Worm (Caenorhabditis elegans) whole organism, young adult: Measurements from ENCODE around the gene R04B3.2.

ENCODE experiments used
- B0019.2 ChIP-seq: fragments of 200-800 bp; sonication (Bioruptor generic); conservative IDR thresholded peaks from 2 replicates; pipeline ENCODE4 v1.3.6; 2022; ENCODE audit warnings: missing genetic modification reagents, missing genetic modification characterization, missing compliant biosample characterization
- B0035.1 ChIP-seq: sonication (generic microtip); optimal IDR thresholded peaks from 2 replicates; lab custom pipeline; 2016; ENCODE audit warnings: missing genetic modification characterization, mild to moderate bottlenecking, missing compliant biosample characterization, missing genotype, missing genetic modification reagents
- B0336.3 ChIP-seq: fragments of 200-800 bp; sonication (Bioruptor generic); IDR thresholded peaks from 2 replicates; pipeline ENCODE4 v1.3.6; 2022; ENCODE audit warnings: missing genetic modification characterization, missing compliant biosample characterization
- C06A6.2 ChIP-seq: fragments of 200-800 bp; sonication (Bioruptor generic); conservative IDR thresholded peaks from 2 replicates; pipeline ENCODE4 v1.3.6; 2022; ENCODE audit warnings: missing genetic modification characterization, missing compliant biosample characterization
- F37B4.10 ChIP-seq: fragments of 200-800 bp; sonication (Bioruptor generic); IDR thresholded peaks from 2 replicates; pipeline ENCODE4 v1.3.6; 2022; ENCODE audit warnings: missing genetic modification characterization, missing compliant biosample characterization
- F39B2.1 ChIP-seq: fragments of 200-800 bp; sonication (Bioruptor generic); IDR thresholded peaks from 2 replicates; pipeline ENCODE4 v1.3.6; 2022; ENCODE audit warnings: missing genetic modification reagents, missing genetic modification characterization, missing compliant biosample characterization
- F52B5.7 ChIP-seq: sonication (generic microtip); optimal IDR thresholded peaks from 2 replicates; lab custom pipeline; 2016; ENCODE audit warnings: mild to moderate bottlenecking, missing genetic modification characterization, missing compliant biosample characterization
- K12H6.12 ChIP-seq: fragments of 200-800 bp; sonication (Bioruptor generic); optimal IDR thresholded peaks from 2 replicates; lab custom pipeline; 2018; ENCODE audit warnings: mild to moderate bottlenecking, missing genetic modification characterization, missing compliant biosample characterization
- Y56A3A.18 ChIP-seq: fragments of 200-800 bp; sonication (Bioruptor generic); IDR thresholded peaks from 2 replicates; pipeline ENCODE4 v1.3.6; 2022; ENCODE audit warnings: missing genetic modification reagents, missing genetic modification characterization, missing compliant biosample characterization
- akir-1 ChIP-seq: fragments of 200-800 bp; sonication (Bioruptor generic); optimal IDR thresholded peaks from 2 replicates; lab custom pipeline; 2018; ENCODE audit warnings: mild to moderate bottlenecking, missing genetic modification characterization, moderate library complexity, missing compliant biosample characterization
- ama-1 ChIP-seq, 3 experiments: fragments of 150-350 bp in 1 of 3; sonication (generic microtip) in 2 of 3; optimal IDR thresholded peaks; 2 replicates each; lab custom pipeline; 2014 to 2018; ENCODE audit warnings: missing biosample characterization in 2 of 3, missing genetic modification characterization in 2 of 3, missing genetic modification reagents in 2 of 3
- attf-5 ChIP-seq: fragments of 200-800 bp; sonication (Bioruptor generic); optimal IDR thresholded peaks from 2 replicates; lab custom pipeline; 2018; ENCODE audit warnings: mild to moderate bottlenecking, missing genetic modification characterization, missing compliant biosample characterization
- cebp-1 ChIP-seq, 2 experiments: fragments of 200-800 bp in 1 of 2; sonication (Bioruptor generic) in 1 of 2; sonication (generic microtip) in 1 of 2; IDR thresholded peaks in 1 of 2; optimal IDR thresholded peaks in 1 of 2; 2 replicates each; pipeline versions ENCODE4 v1.3.6 to Lab custom; 2017 to 2022; ENCODE audit warnings: missing compliant biosample characterization in 2 of 2, missing genetic modification characterization in 2 of 2, mild to moderate bottlenecking in 1 of 2, missing genetic modification reagents in 1 of 2, moderate library complexity in 1 of 2
- cebp-2 ChIP-seq: fragments of 200-800 bp; sonication (Bioruptor generic); IDR thresholded peaks from 2 replicates; pipeline ENCODE4 v1.3.6; 2022; ENCODE audit warnings: missing genetic modification characterization, missing compliant biosample characterization
- ceh-79 ChIP-seq: sonication (generic microtip); optimal IDR thresholded peaks from 2 replicates; lab custom pipeline; 2017; ENCODE audit warnings: mild to moderate bottlenecking, missing genetic modification characterization, missing compliant biosample characterization
- ceh-91 ChIP-seq: fragments of 200-800 bp; sonication (Bioruptor generic); IDR thresholded peaks from 2 replicates; pipeline ENCODE4 v1.3.6; 2022; ENCODE audit warnings: missing genetic modification reagents, missing genetic modification characterization, missing compliant biosample characterization
- dox-1 ChIP-seq: fragments of 200-800 bp; sonication (Bioruptor generic); IDR thresholded peaks from 2 replicates; pipeline ENCODE4 v1.3.6; 2022; ENCODE audit warnings: missing genetic modification reagents, missing genetic modification characterization, missing compliant biosample characterization
- ekl-4 ChIP-seq: fragments of 200-800 bp; sonication (Bioruptor generic); IDR thresholded peaks from 2 replicates; pipeline ENCODE4 v1.3.6; 2022; ENCODE audit warnings: missing genetic modification reagents, missing genetic modification characterization, missing compliant biosample characterization
- hmg-1.2 ChIP-seq: fragments of 200-800 bp; sonication (Bioruptor generic); IDR thresholded peaks from 2 replicates; pipeline ENCODE4 v1.3.6; 2022; ENCODE audit warnings: missing genetic modification reagents, missing genetic modification characterization, missing compliant biosample characterization
- hmg-20 ChIP-seq: fragments of 200-800 bp; sonication (Bioruptor generic); IDR thresholded peaks from 2 replicates; pipeline ENCODE4 v1.3.6; 2022; ENCODE audit warnings: missing genetic modification reagents, missing genetic modification characterization, missing compliant biosample characterization
- let-607 ChIP-seq, 2 experiments: fragments of 200-800 bp in 1 of 2; sonication (Bioruptor generic) in 1 of 2; sonication (generic microtip) in 1 of 2; optimal IDR thresholded peaks; 2 replicates each; lab custom pipeline; 2016 to 2018; ENCODE audit warnings: mild to moderate bottlenecking in 2 of 2, missing compliant biosample characterization in 2 of 2, missing genetic modification characterization in 2 of 2, moderate library complexity in 2 of 2, missing genotype in 1 of 2
- lin-35 ChIP-seq, 3 experiments: fragments of 150-350 bp in 2 of 3; sonication (generic microtip) in 1 of 3; optimal IDR thresholded peaks; 2 replicates each; lab custom pipeline; 2014 to 2018; ENCODE audit warnings: missing biosample characterization in 3 of 3, missing genetic modification characterization in 3 of 3, missing genetic modification reagents in 3 of 3
- lin-40 ChIP-seq: sonication (generic microtip); optimal IDR thresholded peaks from 2 replicates; lab custom pipeline; 2016; ENCODE audit warnings: missing genetic modification characterization, mild to moderate bottlenecking, missing compliant biosample characterization, missing genotype, missing genetic modification reagents
- lin-54 ChIP-seq: fragments of 200-800 bp; sonication (Bioruptor generic); optimal IDR thresholded peaks from 2 replicates; lab custom pipeline; 2018; ENCODE audit warnings: mild to moderate bottlenecking, missing genetic modification characterization, missing compliant biosample characterization
- lsl-1 ChIP-seq: fragments of 200-800 bp; sonication (Bioruptor generic); optimal IDR thresholded peaks from 2 replicates; lab custom pipeline; 2018; ENCODE audit warnings: mild to moderate bottlenecking, missing genetic modification characterization, moderate library complexity, missing compliant biosample characterization
- lsy-27 ChIP-seq: sonication (generic microtip); optimal IDR thresholded peaks from 2 replicates; lab custom pipeline; 2017; ENCODE audit warnings: missing genetic modification characterization, mild to moderate bottlenecking, missing compliant biosample characterization, antibody characterized with exemption, missing genotype, borderline replicate concordance; ENCODE audit not compliant: insufficient read depth
- madf-3 ChIP-seq: fragments of 200-800 bp; sonication (Bioruptor generic); IDR thresholded peaks from 2 replicates; pipeline ENCODE4 v1.3.6; 2022; ENCODE audit warnings: missing genetic modification reagents, missing genetic modification characterization, missing compliant biosample characterization
- madf-6 ChIP-seq: fragments of 200-800 bp; sonication (Bioruptor generic); IDR thresholded peaks from 2 replicates; pipeline ENCODE4 v1.3.6; 2022; ENCODE audit warnings: missing genetic modification reagents, missing genetic modification characterization, missing compliant biosample characterization
- mes-4 ChIP-seq: sonication (generic microtip); optimal IDR thresholded peaks from 2 replicates; lab custom pipeline; 2016; ENCODE audit warnings: missing genotype, missing genetic modification characterization, missing compliant biosample characterization
- mxl-1 ChIP-seq: sonication (generic microtip); optimal IDR thresholded peaks from 2 replicates; lab custom pipeline; 2016; ENCODE audit warnings: missing genetic modification characterization, missing compliant biosample characterization
- nhr-179 ChIP-seq: sonication (generic microtip); optimal IDR thresholded peaks from 2 replicates; lab custom pipeline; 2016; ENCODE audit warnings: mild to moderate bottlenecking, missing genetic modification characterization, missing compliant biosample characterization
- nhr-27 ChIP-seq: fragments of 200-800 bp; sonication (Bioruptor generic); optimal IDR thresholded peaks from 2 replicates; lab custom pipeline; 2018; ENCODE audit warnings: mild to moderate bottlenecking, missing genetic modification characterization, moderate library complexity, missing compliant biosample characterization
- nhr-80 ChIP-seq: sonication (generic microtip); optimal IDR thresholded peaks from 2 replicates; lab custom pipeline; 2016; ENCODE audit warnings: missing genetic modification characterization, missing compliant biosample characterization
- rec-8 ChIP-seq, 2 experiments: sonication (generic microtip); optimal IDR thresholded peaks; 2 replicates each; lab custom pipeline; 2016; ENCODE audit warnings: mild to moderate bottlenecking in 2 of 2, missing genetic modification characterization in 2 of 2, missing genetic modification reagents in 2 of 2, missing genotype in 2 of 2, missing biosample characterization in 1 of 2, missing compliant biosample characterization in 1 of 2, moderate library complexity in 1 of 2
- rpc-1 ChIP-seq, 2 experiments: fragments of 150-350 bp in 1 of 2; sonication (generic microtip) in 1 of 2; optimal IDR thresholded peaks; 2 replicates each; lab custom pipeline; 2014 to 2018; ENCODE audit warnings: missing biosample characterization in 1 of 2, missing genetic modification characterization in 1 of 2, missing genetic modification reagents in 1 of 2, missing genotype in 1 of 2
- snpc-1.1 ChIP-seq: sonication (generic microtip); optimal IDR thresholded peaks from 2 replicates; lab custom pipeline; 2017; ENCODE audit warnings: missing genetic modification characterization, mild to moderate bottlenecking, missing compliant biosample characterization, antibody characterized with exemption, moderate library complexity, missing genotype, missing genetic modification reagents; ENCODE audit not compliant: insufficient read depth
- snpc-1.3 ChIP-seq: sonication (generic microtip); optimal IDR thresholded peaks from 2 replicates; lab custom pipeline; 2017; ENCODE audit warnings: missing genetic modification characterization, mild to moderate bottlenecking, missing compliant biosample characterization, antibody characterized with exemption, moderate library complexity, missing genotype, missing genetic modification reagents; ENCODE audit not compliant: insufficient read depth
- snpc-4 ChIP-seq, 5 experiments: fragments of 150-350 bp in 1 of 5; sonication (generic microtip) in 4 of 5; optimal IDR thresholded peaks; 2 replicates each; lab custom pipeline; 2014 to 2018; ENCODE audit warnings: missing genetic modification characterization in 5 of 5, missing biosample characterization in 3 of 5, antibody characterized with exemption in 2 of 5, mild to moderate bottlenecking in 2 of 5, missing compliant biosample characterization in 2 of 5, missing genotype in 2 of 5, moderate library complexity in 2 of 5, missing genetic modification reagents in 1 of 5
- sptf-2 ChIP-seq: fragments of 200-800 bp; sonication (Bioruptor generic); optimal IDR thresholded peaks from 2 replicates; lab custom pipeline; 2018; ENCODE audit warnings: mild to moderate bottlenecking, missing genetic modification characterization, missing compliant biosample characterization
- tlf-1 ChIP-seq: fragments of 200-800 bp; sonication (Bioruptor generic); optimal IDR thresholded peaks from 2 replicates; lab custom pipeline; 2018; ENCODE audit warnings: mild to moderate bottlenecking, missing genetic modification characterization, missing compliant biosample characterization
- zfh-2 ChIP-seq: fragments of 200-800 bp; sonication (Bioruptor generic); conservative IDR thresholded peaks from 2 replicates; pipeline ENCODE4 v1.3.6; 2022; ENCODE audit warnings: missing genetic modification reagents, missing genetic modification characterization, missing compliant biosample characterization
- zim-3 ChIP-seq: sonication (generic microtip); optimal IDR thresholded peaks from 2 replicates; lab custom pipeline; 2017; ENCODE audit warnings: mild to moderate bottlenecking, missing genetic modification characterization, moderate library complexity, missing compliant biosample characterization
- ztf-18 ChIP-seq: sonication (generic microtip); optimal IDR thresholded peaks from 2 replicates; lab custom pipeline; 2016; ENCODE audit warnings: missing genotype, mild to moderate bottlenecking, missing genetic modification characterization, missing compliant biosample characterization
- ztf-25 ChIP-seq: fragments of 200-800 bp; sonication (Bioruptor generic); IDR thresholded peaks from 2 replicates; pipeline ENCODE4 v1.3.6; 2022; ENCODE audit warnings: missing genetic modification reagents, missing genetic modification characterization, missing compliant biosample characterization
- ztf-26 ChIP-seq: sonication (generic microtip); optimal IDR thresholded peaks from 2 replicates; lab custom pipeline; 2017; ENCODE audit warnings: missing genetic modification characterization, missing compliant biosample characterization
- ztf-3 ChIP-seq: fragments of 200-800 bp; sonication (Bioruptor generic); optimal IDR thresholded peaks from 2 replicates; lab custom pipeline; 2018; ENCODE audit warnings: mild to moderate bottlenecking, missing genetic modification characterization, missing compliant biosample characterization

Gene R04B3.2

DNA sequence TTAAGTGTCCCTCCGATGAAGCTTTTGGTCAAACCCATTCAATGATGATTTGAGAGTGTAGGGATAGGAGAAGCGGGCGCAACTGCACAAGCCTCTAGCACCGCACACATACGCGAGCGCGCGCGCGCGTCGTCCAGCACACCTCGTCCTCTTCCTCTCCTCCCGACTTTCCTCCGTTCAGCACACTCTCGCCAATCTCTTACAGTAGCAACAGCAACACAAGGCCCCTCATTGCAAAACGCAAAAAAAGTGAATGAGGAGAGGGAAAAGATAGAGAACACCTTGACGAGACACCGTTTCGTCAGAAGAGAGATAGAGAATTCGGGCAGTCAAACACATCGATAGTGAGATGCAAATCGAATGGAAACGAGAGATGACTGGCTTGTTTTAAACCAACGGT is 41.1 kb downstream of the R04B3.2 start (continued):
- TF ChIP-seq lsl-1 (no peak), B0035.1 (tag; lab: Kevin White, UChicago) (no peak), K12H6.12 (tag; lab: Kevin White, UChicago) (peak; percentile 54), snpc-4 (GFP tag; optimal IDR thresholded peaks at IDR 0.05; lab: Kevin White, UChicago) (no peak), snpc-4 (tag; optimal IDR thresholded peaks at IDR 0.05; lab: Kevin White, UChicago) (no peak), zim-3 (no peak), B0336.3 (GFP tag; lab: Robert Waterston, UW) (no peak), madf-6 (GFP tag; lab: Robert Waterston, UW) (no peak), mxl-1 (tag; lab: Kevin White, UChicago) (no peak), lin-40 (peak; percentile 44), B0019.2 (no peak), C06A6.2 (GFP tag; lab: Robert Waterston, UW) (no peak), sptf-2 (GFP tag; lab: Kevin White, UChicago) (no peak), rec-8 (tag; optimal IDR thresholded peaks at IDR 0.05; lab: Kevin White, UChicago) (no peak), ceh-91 (no peak), cebp-2 (no peak), zfh-2 (GFP tag; lab: Robert Waterston, UW) (peak; percentile 98), F37B4.10 (GFP tag; lab: Robert Waterston, UW) (no peak), F39B2.1 (GFP tag; lab: Robert Waterston, UW) (no peak), let-607 (tag; optimal IDR thresholded peaks at IDR 0.05; lab: Kevin White, UChicago) (no peak), F52B5.7 (tag; lab: Kevin White, UChicago) (no peak), lsy-27 (tag; lab: Kevin White, UChicago) (no peak), mes-4 (tag; lab: Kevin White, UChicago) (no peak), cebp-1 (GFP tag; IDR thresholded peaks at IDR 0.05; lab: Robert Waterston, UW) (0 out of 2 replicates have a peak, but pooled peaks have one; percentile 29), cebp-1 (tag; optimal IDR thresholded peaks at IDR 0.05; lab: Kevin White, UChicago) (no peak), dox-1 (GFP tag; lab: Robert Waterston, UW) (peak; percentile 55; the same call in 1 of the 2 replicates), ceh-79 (no peak), nhr-179 (tag; lab: Kevin White, UChicago) (no peak), ztf-25 (GFP tag; lab: Robert Waterston, UW) (no peak), ztf-18 (tag; lab: Kevin White, UChicago) (peak; percentile 29), ztf-26 (peak; percentile 20), ama-1 (optimal IDR thresholded peaks at IDR 0.05; lab: Kevin White, UChicago) (no peak), ama-1 (GFP tag; optimal IDR thresholded peaks at IDR 0.05; lab: Kevin White, UChicago) (no peak), hmg-20 (no peak), Y56A3A.18 (GFP tag; lab: Robert Waterston, UW) (peak; percentile 52; the same call in 1 of the 2 replicates), ztf-3 (GFP tag; lab: Kevin White, UChicago) (no peak), rpc-1 (optimal IDR thresholded peaks at IDR 0.05; lab: Kevin White, UChicago) (no peak), rpc-1 (tag; optimal IDR thresholded peaks at IDR 0.05; lab: Kevin White, UChicago) (no peak), nhr-80 (peak; percentile 91), snpc-1.1 (no peak), nhr-27 (tag; lab: Kevin White, UChicago) (no peak), tlf-1 (GFP tag; lab: Kevin White, UChicago) (no peak), lin-35 (GFP tag; optimal IDR thresholded peaks at IDR 0.05; lab: Kevin White, UChicago) (no peak), madf-3 (GFP tag; lab: Robert Waterston, UW) (no peak), hmg-1.2 (GFP tag; lab: Robert Waterston, UW) (peak; percentile 58), akir-1 (GFP tag; lab: Kevin White, UChicago) (no peak), snpc-1.3 (tag; lab: Kevin White, UChicago) (no peak), attf-5 (GFP tag; lab: Kevin White, UChicago) (peak; percentile 47), lin-54 (no peak), ekl-4 (GFP tag; lab: Robert Waterston, UW) (0 out of 2 replicates have a peak, but pooled peaks have one; percentile 26)
